Fruit fly (Drosophila melanogaster): ENCODE measurements around the gene CG18628.

DNA sequence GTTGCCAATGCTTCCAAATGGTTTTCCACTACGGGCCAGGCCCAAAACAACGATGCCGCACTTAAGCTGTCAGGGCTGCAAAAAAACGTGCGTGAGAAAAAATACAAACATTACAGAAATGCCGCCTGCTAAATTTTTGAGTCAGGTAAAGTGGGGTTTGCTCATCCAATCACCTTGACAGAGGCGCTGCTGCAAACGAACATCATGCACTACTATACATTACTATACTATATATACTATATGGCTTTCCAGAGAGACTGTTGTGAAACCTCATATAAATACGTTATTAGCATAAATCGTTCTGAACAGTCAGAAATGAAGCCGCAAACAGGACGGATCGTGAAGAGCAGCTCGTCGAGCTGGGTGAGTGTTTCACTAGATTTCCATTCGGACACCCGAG is 3.7 kb downstream of the CG18628 start, which contains the start of gene CG14153:
- TF ChIP-seq insv (optimal IDR thresholded peaks at IDR 0.05), result no peak
- no peak for TF ChIP-seq Sin3A (optimal IDR thresholded peaks at IDR 0.05)

Data from Kc167 (cell line).